Fruit fly (Drosophila melanogaster): ENCODE measurements around the gene Grip.

The Grip gene

DNA sequence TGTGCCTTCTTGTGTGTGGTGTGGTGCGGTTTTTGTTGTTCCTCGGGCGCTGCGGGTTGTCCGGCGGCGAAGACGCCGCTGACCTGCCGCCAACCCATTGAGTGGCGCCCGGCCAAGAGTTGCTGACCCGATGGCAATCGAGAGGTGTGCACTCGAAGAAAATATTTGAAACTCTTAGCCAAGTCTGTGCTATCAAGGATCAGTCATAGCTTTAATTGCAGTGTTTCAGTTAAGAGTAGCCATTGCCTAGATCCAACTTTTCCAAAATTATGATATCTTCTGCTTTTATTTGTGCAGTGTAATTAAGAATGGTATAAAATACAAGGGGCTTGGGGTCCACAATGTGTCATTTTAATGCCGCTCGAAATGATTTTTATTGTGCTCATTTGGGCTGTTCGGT lies 58.6 kb downstream of the Grip start (continued):
- TF ChIP-seq gem (tag; optimal IDR thresholded peaks at IDR 0.05), result peak; percentile 76
- peak; percentile 55 for TF ChIP-seq lmd (GFP tag; IDR thresholded peaks at IDR 0.05)
- TF ChIP-seq stwl (tag; optimal IDR thresholded peaks at IDR 0.05), result no peak
- peak; percentile 50 for TF ChIP-seq kni (GFP tag; optimal IDR thresholded peaks at IDR 0.05)
- TF ChIP-seq CG8944 (GFP tag; optimal IDR thresholded peaks at IDR 0.05), result peak; percentile 19
- TF ChIP-seq phol (tag; optimal IDR thresholded peaks at IDR 0.05), result peak; percentile 55
- TF ChIP-seq GATAe (GFP tag; conservative IDR thresholded peaks at IDR 0.05), result no peak
- peak; percentile 36 for TF ChIP-seq ewg (GFP tag; optimal IDR thresholded peaks at IDR 0.05)
- 0 out of 2 replicates have a peak, but pooled peaks have one; percentile 52 for TF ChIP-seq CG10959 (GFP tag; IDR thresholded peaks at IDR 0.05)
- TF ChIP-seq Fer1 (GFP tag; optimal IDR thresholded peaks at IDR 0.05), result no peak
- peak; percentile 42; the same call in 1 of the 2 replicates for TF ChIP-seq CG32767 (GFP tag; IDR thresholded peaks at IDR 0.05)
- TF ChIP-seq croc (GFP tag; conservative IDR thresholded peaks at IDR 0.05), result peak; percentile 47; the same call in 2 of the 3 replicates
- peak; percentile 57 for TF ChIP-seq sisA (GFP tag; IDR thresholded peaks at IDR 0.05)
- peak; percentile 48 for TF ChIP-seq CoRest (tag; optimal IDR thresholded peaks at IDR 0.05)
- TF ChIP-seq Sox102F (GFP tag; optimal IDR thresholded peaks at IDR 0.05), result peak; percentile 43
- TF ChIP-seq zen2 (GFP tag; IDR thresholded peaks at IDR 0.05; ENCODE audit: partially characterized antibody), result no peak
- no peak for TF ChIP-seq CTCF (GFP tag; optimal IDR thresholded peaks at IDR 0.05)
- TF ChIP-seq dmrt11E (tag; optimal IDR thresholded peaks at IDR 0.05), result peak; percentile 85
- TF ChIP-seq Ets65A (GFP tag), result peak; percentile 96
- TF ChIP-seq CG8089 (GFP tag; optimal IDR thresholded peaks at IDR 0.05), result peak; percentile 52
- TF ChIP-seq D19A (tag; optimal IDR thresholded peaks at IDR 0.05), result peak; percentile 47
- no peak for TF ChIP-seq chinmo (GFP tag; IDR thresholded peaks at IDR 0.05; ENCODE audit: partially characterized antibody)
- TF ChIP-seq Xbp1 (GFP tag; optimal IDR thresholded peaks at IDR 0.05), result peak; percentile 64
- TF ChIP-seq CG13894 (tag; optimal IDR thresholded peaks at IDR 0.05), result no peak
- TF ChIP-seq pnt (GFP tag; optimal IDR thresholded peaks at IDR 0.05), result peak; percentile 30
- TF ChIP-seq Bdp1 (GFP tag; optimal IDR thresholded peaks at IDR 0.05), result peak; percentile 18
- TF ChIP-seq CG6654 (GFP tag; optimal IDR thresholded peaks at IDR 0.05), result peak; percentile 31
- peak; percentile 58 for TF ChIP-seq Ptx1 (GFP tag; IDR thresholded peaks at IDR 0.05)
- TF ChIP-seq btn (GFP tag; optimal IDR thresholded peaks at IDR 0.05), result peak; percentile 32
- TF ChIP-seq CG7556 (GFP tag; optimal IDR thresholded peaks at IDR 0.05), result peak; percentile 43
- TF ChIP-seq seq (GFP tag; IDR thresholded peaks at IDR 0.05), result 0 out of 2 replicates have a peak, but pooled peaks have one; percentile 21
- peak; percentile 24 for TF ChIP-seq pum (GFP tag; optimal IDR thresholded peaks at IDR 0.05)
- TF ChIP-seq hkb (optimal IDR thresholded peaks at IDR 0.05), result no peak
- TF ChIP-seq hkb (GFP tag; IDR thresholded peaks at IDR 0.05), result no peak
- peak; percentile 49 for TF ChIP-seq CG3407 (GFP tag; optimal IDR thresholded peaks at IDR 0.05)
- TF ChIP-seq z (GFP tag; IDR thresholded peaks at IDR 0.05), result 0 out of 3 replicates have a peak, but pooled peaks have one; percentile 10
- peak; percentile 1 for TF ChIP-seq CG8359 (GFP tag; optimal IDR thresholded peaks at IDR 0.05; ENCODE audit: borderline replicate concordance)
- peak; percentile 15 for TF ChIP-seq CG15601 (tag; optimal IDR thresholded peaks at IDR 0.05)
- peak; percentile 72 for TF ChIP-seq CG17829 (tag; optimal IDR thresholded peaks at IDR 0.05)
- no peak for TF ChIP-seq rib (GFP tag; IDR thresholded peaks at IDR 0.05)
- peak; percentile 65 for TF ChIP-seq CG9727 (GFP tag; optimal IDR thresholded peaks at IDR 0.05)
- peak; percentile 23 for TF ChIP-seq CG4617 (GFP tag; optimal IDR thresholded peaks at IDR 0.05; ENCODE audit: borderline replicate concordance)
- TF ChIP-seq CG18262 (tag; optimal IDR thresholded peaks at IDR 0.05), result peak; percentile 75
- peak; percentile 75 for TF ChIP-seq Xrp1 (GFP tag; IDR thresholded peaks at IDR 0.05)
- peak; percentile 25; the same call in 1 of the 2 replicates for TF ChIP-seq peb (GFP tag; IDR thresholded peaks at IDR 0.05)
- TF ChIP-seq cato (GFP tag; optimal IDR thresholded peaks at IDR 0.05; ENCODE audit: borderline replicate concordance), result no peak
- peak; percentile 7 for TF ChIP-seq CG13123 (GFP tag; optimal IDR thresholded peaks at IDR 0.05)
- TF ChIP-seq CG31441 (GFP tag; IDR thresholded peaks at IDR 0.05), result peak; percentile 56
- peak; percentile 21 for TF ChIP-seq CG11504 (tag; optimal IDR thresholded peaks at IDR 0.05)
- 0 out of 3 replicates have a peak, but pooled peaks have one; percentile 5 for TF ChIP-seq Mrtf (GFP tag; IDR thresholded peaks at IDR 0.05)
- peak; percentile 5 for TF ChIP-seq odd (GFP tag; optimal IDR thresholded peaks at IDR 0.05)
